Fruit fly (Drosophila melanogaster): ENCODE data around the gene CG32832.

- TF ChIP-seq pan (optimal IDR thresholded peaks at IDR 0.05) (no peak), usp (GFP tag; optimal IDR thresholded peaks at IDR 0.05) (no peak), Dll (optimal IDR thresholded peaks at IDR 0.05) (no peak)
Measured at dm6 chr2L:16874924-16875323, 4.2 kb downstream of the CG32832 start.

Measured in whole organism.